Worm (Caenorhabditis elegans) whole organism, late embryonic: Measurements from ENCODE around the gene T24C12.1.

Experiments used
- ahr-1 ChIP-seq: sonication (generic microtip); optimal IDR thresholded peaks from 2 replicates; lab custom pipeline; 2016; ENCODE audit warnings: missing genetic modification characterization, missing compliant biosample characterization
- ama-1 ChIP-seq: fragments of 150-350 bp; optimal IDR thresholded peaks from 2 replicates; lab custom pipeline; 2014
- ceh-22 ChIP-seq: sonication (generic microtip); optimal IDR thresholded peaks from 2 replicates; lab custom pipeline; 2017; ENCODE audit warnings: missing biosample characterization, missing genetic modification characterization
- ceh-45 ChIP-seq: fragments of 200-800 bp; sonication (Bioruptor generic); IDR thresholded peaks from 2 replicates; pipeline ENCODE4 v1.3.6; 2022; ENCODE audit warnings: missing genetic modification reagents, missing genetic modification characterization, missing compliant biosample characterization
- ceh-6 ChIP-seq: fragments of 200-800 bp; sonication (Bioruptor generic); optimal IDR thresholded peaks from 2 replicates; lab custom pipeline; 2018; ENCODE audit warnings: mild to moderate bottlenecking, missing genetic modification characterization, missing compliant biosample characterization
- nfya-1 ChIP-seq: sonication (generic microtip); optimal IDR thresholded peaks from 2 replicates; lab custom pipeline; 2017; ENCODE audit warnings: missing genetic modification characterization, mild to moderate bottlenecking, missing compliant biosample characterization, antibody characterized with exemption, moderate library complexity
- npax-4 ChIP-seq: sonication (generic microtip); optimal IDR thresholded peaks from 2 replicates; lab custom pipeline; 2016; ENCODE audit warnings: missing genetic modification characterization, missing compliant biosample characterization
- tbx-7 ChIP-seq: sonication (generic microtip); optimal IDR thresholded peaks from 2 replicates; lab custom pipeline; 2016; ENCODE audit warnings: missing genotype, missing genetic modification characterization, missing compliant biosample characterization
- unc-42 ChIP-seq: sonication (generic microtip); optimal IDR thresholded peaks from 2 replicates; lab custom pipeline; 2016; ENCODE audit warnings: missing genotype, missing genetic modification characterization, missing compliant biosample characterization
- ztf-16 ChIP-seq: sonication (generic microtip); optimal IDR thresholded peaks from 2 replicates; lab custom pipeline; 2017; ENCODE audit warnings: missing genetic modification characterization, missing compliant biosample characterization

DNA sequence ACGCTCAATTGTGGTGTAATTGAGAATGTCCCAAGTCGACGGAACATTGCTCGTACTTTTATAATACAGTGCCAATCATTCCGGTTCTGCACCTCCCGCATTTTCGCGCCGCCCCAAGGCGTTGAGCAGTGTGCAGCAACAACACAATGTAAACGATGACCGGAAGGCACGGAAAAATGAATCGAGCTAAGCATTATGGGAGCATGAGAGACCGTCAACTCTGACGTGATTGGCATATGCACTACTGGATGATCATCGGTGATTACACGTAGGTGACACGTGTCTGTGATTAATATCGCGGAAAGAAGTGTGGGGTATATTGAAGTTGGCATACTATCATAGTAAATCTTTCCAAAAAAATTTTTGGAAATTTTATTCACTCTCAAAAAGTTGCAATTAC lies 5.7 kb downstream of the T24C12.1 start, which contains the start of gene T24C12.4:
- no peak for TF ChIP-seq npax-4
- TF ChIP-seq ceh-45 (GFP tag; lab: Robert Waterston, UW) = no peak
- TF ChIP-seq nfya-1 = no peak
- TF ChIP-seq ztf-16 (tag; lab: Kevin White, UChicago) = no peak
- no peak for TF ChIP-seq ceh-22 (tag; lab: Kevin White, UChicago)
- TF ChIP-seq unc-42 (tag; lab: Kevin White, UChicago) = no peak
- no peak for TF ChIP-seq ceh-6 (GFP tag; lab: Kevin White, UChicago)
- no peak for TF ChIP-seq tbx-7 (tag; lab: Kevin White, UChicago)
- no peak for TF ChIP-seq ahr-1 (tag; lab: Kevin White, UChicago)
- no peak for TF ChIP-seq ama-1 (lab: Kevin White, UChicago)
